Fruit fly (Drosophila melanogaster) whole organism, embryonic: Measurements from ENCODE around the gene Atx2.

ENCODE experiments used
- Abd-B ChIP-seq: fragments of 200-800 bp; sonication (Bioruptor generic); optimal IDR thresholded peaks from 2 replicates; lab custom pipeline; 2018; ENCODE audit warnings: missing biosample characterization, mild to moderate bottlenecking, missing genetic modification characterization, moderate library complexity
- Bgb ChIP-seq: fragments of 200-800 bp; sonication (Bioruptor generic); IDR thresholded peaks from 2 replicates; pipeline ENCODE4 v1.3.6; 2022; ENCODE audit warnings: missing biosample characterization, missing genetic modification characterization; ENCODE audit not compliant: partially characterized antibody
- Bteb2 ChIP-seq: fragments of 200-800 bp; sonication (Bioruptor generic); optimal IDR thresholded peaks from 2 replicates; lab custom pipeline; 2016; ENCODE audit warnings: missing biosample characterization, missing genetic modification characterization
- C15 ChIP-seq: fragments of 200-800 bp; sonication (Bioruptor generic); IDR thresholded peaks from 3 replicates; pipeline ENCODE4 v1.3.6; 2022; ENCODE audit warnings: missing biosample characterization, missing genetic modification characterization
- CG10147 ChIP-seq: fragments of 200-800 bp; sonication (Bioruptor generic); optimal IDR thresholded peaks from 2 replicates; lab custom pipeline; 2019; ENCODE audit warnings: missing biosample characterization, mild to moderate bottlenecking, missing genetic modification characterization, moderate library complexity
- CG11093 ChIP-seq: fragments of 200-800 bp; sonication (Bioruptor generic); IDR thresholded peaks from 3 replicates; pipeline ENCODE4 v1.3.6; 2022; ENCODE audit warnings: missing biosample characterization, missing genetic modification characterization
- CG12299 ChIP-seq: fragments of 200-800 bp; sonication (Bioruptor generic); optimal IDR thresholded peaks from 2 replicates; lab custom pipeline; 2018; ENCODE audit warnings: missing biosample characterization, mild to moderate bottlenecking, missing genetic modification characterization
- CG1602 ChIP-seq: fragments of 200-800 bp; sonication (Bioruptor generic); optimal IDR thresholded peaks from 3 replicates; lab custom pipeline; 2016; ENCODE audit warnings: missing biosample characterization, missing genetic modification characterization
- CG1647 ChIP-seq: fragments of 200-800 bp; sonication (Bioruptor generic); optimal IDR thresholded peaks from 3 replicates; lab custom pipeline; 2016; ENCODE audit warnings: missing biosample characterization, missing genetic modification characterization
- CG16813 ChIP-seq: fragments of 200-800 bp; sonication (Bioruptor generic); IDR thresholded peaks from 3 replicates; pipeline ENCODE4 v1.3.6; 2022; ENCODE audit warnings: missing biosample characterization, missing genetic modification characterization; ENCODE audit not compliant: partially characterized antibody
- CG17385 ChIP-seq: fragments of 200-800 bp; sonication (Bioruptor generic); optimal IDR thresholded peaks from 3 replicates; lab custom pipeline; 2018; ENCODE audit warnings: missing biosample characterization, mild to moderate bottlenecking, missing genetic modification characterization
- CG17829 ChIP-seq: fragments of 200-800 bp; optimal IDR thresholded peaks from 2 replicates; lab custom pipeline; 2019; ENCODE audit warnings: missing biosample characterization, mild to moderate bottlenecking, missing genetic modification characterization, moderate library complexity
- CG17912 ChIP-seq: fragments of 200-800 bp; sonication (Bioruptor generic); optimal IDR thresholded peaks from 2 replicates; lab custom pipeline; 2018; ENCODE audit warnings: missing biosample characterization, mild to moderate bottlenecking, missing genetic modification characterization
- CG18011 ChIP-seq: fragments of 200-800 bp; sonication (Bioruptor generic); optimal IDR thresholded peaks from 2 replicates; lab custom pipeline; 2017; ENCODE audit warnings: missing biosample characterization, missing genetic modification characterization, mild to moderate bottlenecking, moderate library complexity, missing genotype
- CG1832 ChIP-seq: fragments of 200-800 bp; sonication (Bioruptor generic); optimal IDR thresholded peaks from 2 replicates; lab custom pipeline; 2017; ENCODE audit warnings: missing biosample characterization, mild to moderate bottlenecking, missing genetic modification characterization, inconsistent platforms
- CG2199 ChIP-seq: fragments of 200-800 bp; sonication (Bioruptor generic); IDR thresholded peaks from 3 replicates; pipeline ENCODE4 v1.3.6; 2022; ENCODE audit warnings: missing biosample characterization, missing genetic modification characterization
- CG30431 ChIP-seq: fragments of 200-800 bp; sonication (Bioruptor generic); optimal IDR thresholded peaks from 2 replicates; lab custom pipeline; 2017; ENCODE audit warnings: missing biosample characterization, missing genetic modification characterization
- CG32532 ChIP-seq: fragments of 200-800 bp; sonication (Bioruptor generic); IDR thresholded peaks from 2 replicates; pipeline ENCODE4 v1.3.6; 2022; ENCODE audit warnings: missing biosample characterization, missing genetic modification characterization
- CG6654 ChIP-seq: fragments of 200-800 bp; sonication (Bioruptor generic); optimal IDR thresholded peaks from 2 replicates; lab custom pipeline; 2017; ENCODE audit warnings: missing biosample characterization, mild to moderate bottlenecking, missing genetic modification characterization
- CG6813 ChIP-seq: fragments of 200-800 bp; sonication (Bioruptor generic); optimal IDR thresholded peaks from 2 replicates; lab custom pipeline; 2017; ENCODE audit warnings: missing biosample characterization, missing genetic modification characterization, mild to moderate bottlenecking, moderate library complexity, missing genetic modification reagents
- CG7556 ChIP-seq: fragments of 200-800 bp; sonication (Bioruptor generic); optimal IDR thresholded peaks from 2 replicates; lab custom pipeline; 2017; ENCODE audit warnings: missing biosample characterization, mild to moderate bottlenecking, missing genetic modification characterization
- CG8281 ChIP-seq: fragments of 200-800 bp; sonication (Bioruptor generic); optimal IDR thresholded peaks from 2 replicates; lab custom pipeline; 2018; ENCODE audit warnings: missing biosample characterization, mild to moderate bottlenecking, missing genetic modification characterization, moderate library complexity
- Dref ChIP-seq: fragments of 200-800 bp; sonication (Bioruptor generic); IDR thresholded peaks from 2 replicates; pipeline ENCODE4 v1.3.6; 2022; ENCODE audit warnings: missing biosample characterization, missing genetic modification characterization
- ERR ChIP-seq: fragments of 200-800 bp; sonication (Bioruptor generic); optimal IDR thresholded peaks from 2 replicates; lab custom pipeline; 2016; ENCODE audit warnings: missing biosample characterization, missing genetic modification characterization
- Ets65A ChIP-seq: fragments of 200-800 bp; sonication (Bioruptor generic); peaks from one replicate; lab custom pipeline; 2016; ENCODE audit warnings: missing biosample characterization, missing genetic modification characterization
- Hsf ChIP-seq: fragments of 200-800 bp; sonication (Bioruptor generic); optimal IDR thresholded peaks from 3 replicates; lab custom pipeline; 2016; ENCODE audit warnings: missing biosample characterization, missing genetic modification characterization
- Kr ChIP-seq: fragments of 200-800 bp; sonication (Bioruptor generic); optimal IDR thresholded peaks from 2 replicates; lab custom pipeline; 2017; ENCODE audit warnings: missing biosample characterization, mild to moderate bottlenecking, missing genetic modification characterization
- Sox100B ChIP-seq: fragments of 200-800 bp; sonication (Bioruptor generic); optimal IDR thresholded peaks from 3 replicates; lab custom pipeline; 2018; ENCODE audit warnings: missing biosample characterization, mild to moderate bottlenecking, missing genetic modification characterization
- ato ChIP-seq: fragments of 200-800 bp; sonication (Bioruptor generic); IDR thresholded peaks from 2 replicates; pipeline ENCODE4 v1.3.6; 2022; ENCODE audit warnings: missing biosample characterization, missing genetic modification characterization; ENCODE audit not compliant: partially characterized antibody
- chn ChIP-seq: fragments of 200-800 bp; sonication (Bioruptor generic); optimal IDR thresholded peaks from 2 replicates; lab custom pipeline; 2016; ENCODE audit warnings: missing biosample characterization, missing genetic modification characterization
- crp ChIP-seq, 2 experiments: fragments of 200-800 bp; sonication (Bioruptor generic); optimal IDR thresholded peaks; 2 replicates in 1 of 2; 3 replicates in 1 of 2; lab custom pipeline; 2017; ENCODE audit warnings: missing biosample characterization in 2 of 2, missing genetic modification characterization in 2 of 2, mild to moderate bottlenecking in 1 of 2, moderate library complexity in 1 of 2
- da ChIP-seq: fragments of 200-800 bp; sonication (Bioruptor generic); optimal IDR thresholded peaks from 2 replicates; lab custom pipeline; 2016; ENCODE audit warnings: missing biosample characterization, missing genetic modification characterization
- danr ChIP-seq: fragments of 200-800 bp; sonication (Bioruptor generic); IDR thresholded peaks from 2 replicates; pipeline ENCODE4 v1.3.6; 2022; ENCODE audit warnings: missing biosample characterization, missing genetic modification characterization
- gfzf ChIP-seq: fragments of 200-800 bp; sonication (Bioruptor generic); optimal IDR thresholded peaks from 2 replicates; lab custom pipeline; 2016; ENCODE audit warnings: missing biosample characterization, mild to moderate bottlenecking, missing genetic modification characterization, moderate library complexity
- hkb ChIP-seq, 2 experiments: fragments of 200-800 bp in 1 of 2; fragments of >200 bp in 1 of 2; sonication (Bioruptor generic) in 1 of 2; IDR thresholded peaks in 1 of 2; optimal IDR thresholded peaks in 1 of 2; 2 replicates each; pipeline versions ENCODE4 v1.3.6 to Lab custom; 2017 to 2022; ENCODE audit warnings: missing biosample characterization in 1 of 2, missing genetic modification characterization in 1 of 2
- lab ChIP-seq: fragments of 200-800 bp; sonication (Bioruptor generic); optimal IDR thresholded peaks from 3 replicates; lab custom pipeline; 2017; ENCODE audit warnings: missing biosample characterization, missing genetic modification characterization, mild to moderate bottlenecking, moderate library complexity, missing genetic modification reagents
- lbe ChIP-seq: fragments of 200-800 bp; sonication (Bioruptor generic); optimal IDR thresholded peaks from 2 replicates; lab custom pipeline; 2016; ENCODE audit warnings: missing biosample characterization, mild to moderate bottlenecking, missing genetic modification characterization
- mirr ChIP-seq: fragments of 200-800 bp; sonication (Bioruptor generic); optimal IDR thresholded peaks from 3 replicates; lab custom pipeline; 2018; ENCODE audit warnings: missing biosample characterization, mild to moderate bottlenecking, missing genetic modification characterization
- peb ChIP-seq: fragments of 200-800 bp; sonication (Bioruptor generic); IDR thresholded peaks from 2 replicates; pipeline ENCODE4 v1.3.6; 2022; ENCODE audit warnings: missing biosample characterization, missing genetic modification characterization
- pnt ChIP-seq: fragments of 200-800 bp; sonication (Bioruptor generic); optimal IDR thresholded peaks from 3 replicates; lab custom pipeline; 2016; ENCODE audit warnings: missing biosample characterization, missing genetic modification characterization
- psq ChIP-seq: fragments of 200-800 bp; sonication (Bioruptor generic); optimal IDR thresholded peaks from 2 replicates; lab custom pipeline; 2017; ENCODE audit warnings: missing biosample characterization, missing genetic modification characterization
- ranshi ChIP-seq: fragments of 200-800 bp; sonication (Bioruptor generic); IDR thresholded peaks from 2 replicates; pipeline ENCODE4 v1.3.6; 2022; ENCODE audit warnings: missing biosample characterization, missing genetic modification characterization
- repo ChIP-seq: fragments of 200-800 bp; sonication (Bioruptor generic); optimal IDR thresholded peaks from 2 replicates; lab custom pipeline; 2016; ENCODE audit warnings: missing biosample characterization, missing genetic modification characterization
- ro ChIP-seq: fragments of 200-800 bp; sonication (Bioruptor generic); IDR thresholded peaks from 2 replicates; pipeline ENCODE4 v1.3.6; 2022; ENCODE audit warnings: missing biosample characterization, missing genetic modification characterization
- run ChIP-seq: fragments of 200-800 bp; sonication (Bioruptor generic); optimal IDR thresholded peaks from 3 replicates; lab custom pipeline; 2018; ENCODE audit warnings: missing biosample characterization, mild to moderate bottlenecking, missing genetic modification characterization
- scrt ChIP-seq: fragments of 200-800 bp; sonication (Bioruptor generic); optimal IDR thresholded peaks from 2 replicates; lab custom pipeline; 2018; ENCODE audit warnings: missing biosample characterization, mild to moderate bottlenecking, missing genetic modification characterization, moderate library complexity
- seq ChIP-seq: fragments of 200-800 bp; sonication (Bioruptor generic); IDR thresholded peaks from 2 replicates; pipeline ENCODE4 v1.3.6; 2022; ENCODE audit warnings: missing biosample characterization, missing genetic modification characterization
- tio ChIP-seq: fragments of 200-800 bp; sonication (Bioruptor generic); optimal IDR thresholded peaks from 2 replicates; lab custom pipeline; 2017; ENCODE audit warnings: missing biosample characterization, missing genetic modification characterization, inconsistent platforms
- ttk ChIP-seq: fragments of 200-800 bp; sonication (Bioruptor generic); IDR thresholded peaks from 2 replicates; pipeline ENCODE4 v2.1.2; 2022; ENCODE audit warnings: missing biosample characterization, missing genetic modification characterization
- usp ChIP-seq: fragments of >200 bp; optimal IDR thresholded peaks from 2 replicates; lab custom pipeline; 2017; ENCODE audit warnings: missing biosample characterization, missing genetic modification characterization

Atx2 gene

dm6 chr3R:15420375-15420931 is 12.2 kb downstream of the Atx2 start (continued):
- TF ChIP-seq Abd-B (GFP tag; lab: Kevin White, UChicago) (no peak), ranshi (GFP tag; lab: Robert Waterston, UW) (no peak), CG10147 (GFP tag; lab: Kevin White, UChicago) (no peak), CG1602 (GFP tag; lab: Kevin White, UChicago) (no peak), repo (GFP tag; lab: Kevin White, UChicago) (no peak), ro (GFP tag; lab: Robert Waterston, UW) (no peak), Ets65A (GFP tag; lab: Kevin White, UChicago) (peak; percentile 49), usp (GFP tag; lab: Kevin White, UChicago) (no peak), Sox100B (GFP tag; lab: Kevin White, UChicago) (no peak), scrt (GFP tag; lab: Kevin White, UChicago) (no peak), hkb (optimal IDR thresholded peaks at IDR 0.05; lab: Kevin White, UChicago) (no peak), hkb (GFP tag; IDR thresholded peaks at IDR 0.05; lab: Robert Waterston, UW) (peak; percentile 53; the same call in 1 of the 2 replicates), pnt (GFP tag; lab: Kevin White, UChicago) (no peak), CG18011 (GFP tag; lab: Kevin White, UChicago) (no peak), CG16813 (GFP tag; lab: Robert Waterston, UW) (no peak; the same call in 2 of the 3 replicates), CG6654 (GFP tag; lab: Kevin White, UChicago) (no peak), crp (GFP tag; optimal IDR thresholded peaks at IDR 0.05; lab: Kevin White, UChicago) (no peak), CG2199 (GFP tag; lab: Robert Waterston, UW) (0 out of 3 replicates have a peak, but pooled peaks have one; percentile 12), danr (no peak), CG1832 (peak; percentile 57), Bgb (GFP tag; lab: Robert Waterston, UW) (no peak), lab (GFP tag; lab: Kevin White, UChicago) (no peak), CG11093 (GFP tag; lab: Robert Waterston, UW) (no peak), CG1647 (no peak), chn (GFP tag; lab: Kevin White, UChicago) (no peak), ERR (GFP tag; lab: Kevin White, UChicago) (no peak), CG17385 (GFP tag; lab: Kevin White, UChicago) (no peak), CG6813 (GFP tag; lab: Kevin White, UChicago) (no peak), C15 (no peak), psq (no peak), CG8281 (tag; lab: Kevin White, UChicago) (no peak), da (GFP tag; lab: Kevin White, UChicago) (no peak), CG17912 (GFP tag; lab: Kevin White, UChicago) (no peak), peb (GFP tag; lab: Robert Waterston, UW) (no peak), CG7556 (no peak), Hsf (GFP tag; lab: Kevin White, UChicago) (no peak), Dref (GFP tag; lab: Robert Waterston, UW) (no peak), Kr (peak; percentile 90), CG17829 (peak; percentile 0), seq (GFP tag; lab: Robert Waterston, UW) (peak; percentile 79), CG32532 (GFP tag; lab: Robert Waterston, UW) (peak; percentile 10; the same call in 1 of the 2 replicates), ato (no peak), Bteb2 (GFP tag; lab: Kevin White, UChicago) (no peak), tio (no peak), CG30431 (GFP tag; lab: Kevin White, UChicago) (no peak), run (tag; lab: Kevin White, UChicago) (no peak), ttk (GFP tag; lab: Robert Waterston, UW) (no peak), lbe (GFP tag; lab: Kevin White, UChicago) (no peak), gfzf (GFP tag; lab: Kevin White, UChicago) (no peak), CG12299 (tag; lab: Kevin White, UChicago) (no peak), mirr (no peak)
